Worm (Caenorhabditis elegans): ENCODE data around the gene gmap-3.

The gmap-3 gene

ce11 chrX:12946533-12946932 is 5.8 kb upstream of the gmap-3 start, which contains the start of gene C05E7.3:
C05E7.3 (minus strand) TSS chrX:12946633.
- TF ChIP-seq nhr-11 (tag; optimal IDR thresholded peaks at IDR 0.05) = no peak
- TF ChIP-seq nhr-21 (tag; optimal IDR thresholded peaks at IDR 0.05) = no peak

- TF ChIP-seq ceh-82 (tag; optimal IDR thresholded peaks at IDR 0.05) (no peak), sma-9 (GFP tag; optimal IDR thresholded peaks at IDR 0.05) (no peak), sma-9 (tag; optimal IDR thresholded peaks at IDR 0.05) (no peak), nhr-10 (tag; optimal IDR thresholded peaks at IDR 0.05) (no peak), mab-5 (tag; optimal IDR thresholded peaks at IDR 0.05) (no peak), ZK546.5 (tag; optimal IDR thresholded peaks at IDR 0.05) (no peak), unc-62 (GFP tag; optimal IDR thresholded peaks at IDR 0.05) (no peak), ama-1 (optimal IDR thresholded peaks at IDR 0.05) (no peak), nhr-11 (tag; optimal IDR thresholded peaks at IDR 0.05) (no peak), ztf-11 (tag; optimal IDR thresholded peaks at IDR 0.05) (no peak), lsy-2 (tag; optimal IDR thresholded peaks at IDR 0.05) (no peak), R02D3.7 (tag; optimal IDR thresholded peaks at IDR 0.05) (no peak), egl-27 (tag; optimal IDR thresholded peaks at IDR 0.05) (no peak), Y55F3AM.14 (GFP tag; optimal IDR thresholded peaks at IDR 0.05) (no peak), dmd-4 (tag; optimal IDR thresholded peaks at IDR 0.05) (no peak)
Measured at ce11 chrX:12944661-12945060, 3.9 kb upstream of the gmap-3 start.

DNA sequence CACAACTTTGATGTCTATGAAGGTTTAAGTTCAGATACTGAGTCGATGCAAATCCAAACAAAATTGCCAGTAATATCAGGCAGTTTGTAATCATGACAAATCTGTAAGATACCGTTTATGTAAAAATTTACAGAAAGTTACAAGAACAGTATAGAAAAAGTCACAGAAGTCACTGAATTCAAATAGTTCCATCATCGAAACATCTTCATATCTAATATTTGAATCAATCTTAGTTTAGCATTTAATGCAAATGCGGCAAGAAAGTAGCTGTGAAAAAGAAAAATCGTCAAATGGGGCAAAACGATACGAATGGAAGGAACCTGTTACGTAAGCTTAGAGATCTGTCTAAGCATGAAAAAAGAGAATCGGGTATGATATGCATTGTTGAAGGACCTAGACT is 2.4 kb upstream of the gmap-3 start, which contains the start of gene gmap-2:
Gene gmap-2, minus strand, starts transcription at position 101 of the 400 bp plus-strand sequence.
- TF ChIP-seq gmeb-1 (tag; optimal IDR thresholded peaks at IDR 0.05) (no peak), mbf-1 (tag; optimal IDR thresholded peaks at IDR 0.05) (no peak), snpc-4 (tag; optimal IDR thresholded peaks at IDR 0.05) (no peak), C34F6.9 (tag; optimal IDR thresholded peaks at IDR 0.05) (no peak), blmp-1 (tag; optimal IDR thresholded peaks at IDR 0.05; ENCODE audit: insufficient read depth) (no peak), fos-1 (tag; optimal IDR thresholded peaks at IDR 0.05) (no peak), nhr-77 (tag; optimal IDR thresholded peaks at IDR 0.05) (no peak), skn-1 (tag; optimal IDR thresholded peaks at IDR 0.05) (no peak), alr-1 (tag; optimal IDR thresholded peaks at IDR 0.05) (no peak), R02D3.7 (tag; optimal IDR thresholded peaks at IDR 0.05) (no peak), lin-13 (GFP tag; optimal IDR thresholded peaks at IDR 0.05) (no peak), Y55F3AM.14 (GFP tag; optimal IDR thresholded peaks at IDR 0.05) (no peak), zag-1 (tag; optimal IDR thresholded peaks at IDR 0.05) (no peak), ztf-4 (tag; optimal IDR thresholded peaks at IDR 0.05) (no peak), nhr-10 (tag; optimal IDR thresholded peaks at IDR 0.05) (no peak), unc-39 (tag; optimal IDR thresholded peaks at IDR 0.05) (no peak), nhr-21 (tag; optimal IDR thresholded peaks at IDR 0.05) (no peak), ztf-11 (tag; optimal IDR thresholded peaks at IDR 0.05) (no peak), lsy-2 (tag; optimal IDR thresholded peaks at IDR 0.05) (no peak), nhr-237 (tag; optimal IDR thresholded peaks at IDR 0.05) (no peak)

DNA sequence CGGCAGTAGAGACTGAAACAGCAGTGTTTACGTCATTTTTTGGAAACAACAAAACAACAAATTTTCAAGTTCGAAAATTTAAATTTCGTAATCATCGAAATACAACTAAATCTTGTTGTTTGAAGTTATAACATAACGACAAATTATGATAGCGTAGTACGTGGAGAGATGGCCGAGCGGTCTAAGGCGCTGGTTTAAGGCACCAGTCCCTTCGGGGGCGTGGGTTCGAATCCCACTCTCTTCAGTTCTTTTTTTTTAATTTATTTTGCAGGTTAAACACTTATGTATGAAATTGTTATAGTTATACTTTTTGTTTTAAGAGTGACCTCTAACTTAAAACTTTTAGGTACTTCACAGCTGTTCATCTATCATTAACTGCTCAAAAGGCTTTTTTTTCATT is 1.5 kb upstream of the gmap-3 start:
- TF ChIP-seq fos-1 (tag; optimal IDR thresholded peaks at IDR 0.05) (peak; percentile 16), nhr-11 (tag; optimal IDR thresholded peaks at IDR 0.05) (no peak), sma-3 (GFP tag; optimal IDR thresholded peaks at IDR 0.05) (peak; percentile 15), unc-62 (GFP tag; optimal IDR thresholded peaks at IDR 0.05) (no peak), snpc-4 (tag; optimal IDR thresholded peaks at IDR 0.05) (no peak)

DNA sequence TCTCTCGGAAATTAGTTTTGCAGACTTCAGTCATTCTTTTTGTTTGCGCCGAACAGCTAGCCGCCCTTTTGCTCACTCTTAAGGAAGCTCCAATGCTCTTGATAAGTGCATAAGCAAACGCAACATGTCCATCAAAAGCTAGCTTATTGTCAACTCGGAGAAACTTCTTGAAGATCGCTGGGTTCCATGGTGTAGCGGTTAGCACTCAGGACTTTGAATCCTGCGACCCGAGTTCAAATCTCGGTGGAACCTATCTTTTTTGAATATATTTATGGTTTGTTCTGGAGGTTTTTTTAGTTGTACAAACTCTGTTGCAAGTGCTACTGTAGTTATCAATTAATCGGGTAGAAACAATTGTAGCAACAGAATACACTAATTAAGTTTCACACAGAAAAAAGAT is 3.2 kb downstream of the gmap-3 start:
- TF ChIP-seq sma-9 (GFP tag; optimal IDR thresholded peaks at IDR 0.05) = no peak
- TF ChIP-seq sma-9 (tag; optimal IDR thresholded peaks at IDR 0.05) = no peak
- no peak for TF ChIP-seq ceh-16 (tag; optimal IDR thresholded peaks at IDR 0.05)
- TF ChIP-seq sma-3 (GFP tag; optimal IDR thresholded peaks at IDR 0.05) = no peak
- no peak for TF ChIP-seq peb-1 (tag; optimal IDR thresholded peaks at IDR 0.05)
- no peak for TF ChIP-seq nhr-23 (tag; optimal IDR thresholded peaks at IDR 0.05)
- no peak for TF ChIP-seq crh-2 (tag; optimal IDR thresholded peaks at IDR 0.05)
- no peak for TF ChIP-seq ceh-82 (tag; optimal IDR thresholded peaks at IDR 0.05)
- TF ChIP-seq F13H6.1 (tag; optimal IDR thresholded peaks at IDR 0.05) = no peak
- no peak for TF ChIP-seq lin-39 (tag; optimal IDR thresholded peaks at IDR 0.05)
- TF ChIP-seq sem-4 (tag; optimal IDR thresholded peaks at IDR 0.05) = no peak

All from whole organism, L2 larva.